Fruit fly (Drosophila melanogaster): ENCODE data around the gene CG15152.

- TF ChIP-seq CG8478 (optimal IDR thresholded peaks at IDR 0.05), result no peak
- TF ChIP-seq CTCF (optimal IDR thresholded peaks at IDR 0.05), result no peak
These were observed 757 bp downstream of the CG15152 start for dm6 chr2L:18115104-18115503.
